Worm (Caenorhabditis elegans): ENCODE measurements around the gene lgc-14.
A peak's percentile ranks its signal among the peaks of the same experiment; 100 is the strongest.

Gene lgc-14

DNA sequence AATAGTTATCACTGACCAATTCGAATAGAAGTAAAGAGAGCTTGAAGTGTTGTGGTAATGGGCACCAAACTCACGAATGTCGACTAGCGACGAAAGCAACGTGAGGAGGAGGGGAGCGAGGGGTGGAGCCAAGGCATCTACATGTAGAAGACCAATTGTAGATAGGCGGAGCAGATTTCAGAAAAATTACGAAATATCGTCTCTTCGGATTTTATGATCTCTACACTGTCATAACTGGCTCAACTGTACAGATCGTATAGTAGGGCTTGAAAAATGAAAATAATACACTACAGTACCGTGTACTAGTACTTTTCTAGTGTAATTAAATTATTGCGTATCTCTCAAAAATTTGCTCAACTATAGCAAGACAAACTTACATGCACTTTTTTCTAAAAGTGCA, 18.3 kb upstream of the lgc-14 start, which contains the start of gene W03G11.4:
Gene W03G11.4, minus strand, starts transcription at position 101 of the 400 bp plus-strand sequence.
- TF ChIP-seq jun-1 (tag; optimal IDR thresholded peaks at IDR 0.05) (no peak), unc-62 (GFP tag; optimal IDR thresholded peaks at IDR 0.05 in 1 of 2) (peak in 1 of 2 experiments; percentile 83), unc-62 (tag; optimal IDR thresholded peaks at IDR 0.05) (no peak)

DNA sequence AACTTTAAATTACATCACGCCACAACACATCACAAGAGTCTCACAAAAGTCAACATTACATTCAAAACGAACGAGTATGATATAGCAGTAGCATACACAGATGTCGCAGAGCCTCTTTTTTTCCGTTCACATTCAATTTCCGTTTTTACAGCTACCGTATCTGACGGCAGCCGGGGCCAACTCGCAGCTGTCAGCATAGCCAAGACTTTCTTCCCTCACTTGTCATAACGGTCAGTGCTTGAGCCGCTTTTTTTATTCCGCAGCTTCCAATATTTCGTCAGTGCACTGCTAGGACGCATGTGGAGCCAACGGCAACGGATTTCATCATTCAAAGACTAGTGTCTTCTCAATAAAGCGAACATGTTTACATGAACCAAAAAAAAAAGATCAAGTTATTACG, 17.3 kb upstream of the lgc-14 start:
- no peak for TF ChIP-seq ceh-44 (GFP tag; IDR thresholded peaks at IDR 0.05)
- TF ChIP-seq unc-62 (GFP tag; optimal IDR thresholded peaks at IDR 0.05 in 1 of 2) = peak in 1 of 2 experiments; percentile 93
- TF ChIP-seq unc-62 (tag; optimal IDR thresholded peaks at IDR 0.05) = no peak

DNA sequence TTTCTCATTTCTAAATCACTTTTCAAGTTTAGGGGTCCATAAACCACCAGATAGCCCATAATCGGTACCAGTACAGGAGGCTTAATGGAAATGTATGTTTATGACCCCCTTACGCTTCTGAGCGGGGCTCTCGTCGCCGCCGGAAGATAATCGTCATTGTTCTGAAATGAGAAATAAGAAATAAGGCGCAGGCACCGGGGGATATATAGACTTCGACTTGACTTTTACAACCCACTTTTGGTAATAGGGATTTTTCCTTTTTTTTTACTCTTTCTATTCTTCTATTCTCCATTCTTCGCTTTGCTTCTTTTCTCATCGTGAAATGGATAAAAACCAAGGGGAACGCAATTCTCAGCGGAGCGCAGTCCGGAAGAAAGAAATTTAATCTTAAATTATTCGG, 16.1 kb upstream of the lgc-14 start:
- TF ChIP-seq unc-62 (GFP tag; optimal IDR thresholded peaks at IDR 0.05 in 1 of 2) (peak in 1 of 2 experiments; percentile 94), unc-62 (tag; optimal IDR thresholded peaks at IDR 0.05) (no peak), aly-2 (tag; optimal IDR thresholded peaks at IDR 0.05) (no peak)

DNA sequence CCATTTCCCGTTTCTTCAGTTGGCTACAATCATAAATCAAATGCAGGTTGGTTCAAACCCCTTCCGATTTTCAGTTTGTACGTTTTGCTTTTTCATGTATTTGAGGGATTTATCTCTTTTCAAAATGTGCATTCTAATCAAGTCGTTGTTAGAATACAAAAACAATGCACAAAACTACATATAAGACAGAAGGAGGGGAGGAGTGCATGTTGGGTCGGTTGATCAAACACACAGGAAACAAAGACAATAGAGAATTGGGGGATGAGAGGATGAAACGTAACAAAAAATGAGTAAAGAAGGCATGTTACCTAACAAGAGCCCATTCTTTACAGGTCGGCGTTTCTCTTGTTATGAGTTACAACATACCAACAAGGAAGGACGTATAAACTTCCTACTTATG, 13.3 kb upstream of the lgc-14 start:
- TF ChIP-seq zfp-2 (tag; optimal IDR thresholded peaks at IDR 0.05) (no peak), ceh-82 (tag; optimal IDR thresholded peaks at IDR 0.05) (no peak), unc-62 (GFP tag; optimal IDR thresholded peaks at IDR 0.05 in 1 of 2) (peak in 1 of 2 experiments; percentile 15), unc-62 (tag; optimal IDR thresholded peaks at IDR 0.05) (no peak), tra-1 (GFP tag; IDR thresholded peaks at IDR 0.05) (no peak), spr-3 (GFP tag; optimal IDR thresholded peaks at IDR 0.05) (no peak), snpc-4 (tag; optimal IDR thresholded peaks at IDR 0.05) (no peak), aha-1 (tag) (peak; percentile 90), mdl-1 (tag; optimal IDR thresholded peaks at IDR 0.05) (no peak), daf-19 (GFP tag; conservative IDR thresholded peaks at IDR 0.05) (no peak), nhr-76 (tag; optimal IDR thresholded peaks at IDR 0.05) (no peak)

DNA sequence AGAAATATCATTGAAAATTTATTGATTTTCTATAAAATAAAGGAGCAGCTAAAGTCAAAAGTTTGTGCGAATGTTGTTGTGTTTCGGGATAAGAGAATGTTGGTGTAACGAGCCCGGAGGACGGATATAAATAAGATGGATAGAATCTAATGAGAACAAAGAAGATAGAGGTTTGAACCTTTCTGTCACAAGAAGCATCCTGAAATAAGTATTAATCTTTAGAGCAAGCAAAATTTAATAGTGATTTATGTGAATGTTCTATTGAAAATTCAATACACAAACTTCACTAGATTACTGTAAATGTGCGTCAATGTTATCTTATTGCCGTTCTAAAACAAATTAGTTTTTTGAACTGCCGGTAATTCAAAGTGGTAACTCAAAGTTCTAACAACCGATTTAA, 7.6 kb upstream of the lgc-14 start, which contains the start of gene W03G11.3:
Gene W03G11.3, minus strand, starts transcription at position 101 of the 400 bp plus-strand sequence.
- TF ChIP-seq aha-1 (tag) = peak; percentile 49
- no peak for TF ChIP-seq ceh-28 (tag; optimal IDR thresholded peaks at IDR 0.05)

DNA sequence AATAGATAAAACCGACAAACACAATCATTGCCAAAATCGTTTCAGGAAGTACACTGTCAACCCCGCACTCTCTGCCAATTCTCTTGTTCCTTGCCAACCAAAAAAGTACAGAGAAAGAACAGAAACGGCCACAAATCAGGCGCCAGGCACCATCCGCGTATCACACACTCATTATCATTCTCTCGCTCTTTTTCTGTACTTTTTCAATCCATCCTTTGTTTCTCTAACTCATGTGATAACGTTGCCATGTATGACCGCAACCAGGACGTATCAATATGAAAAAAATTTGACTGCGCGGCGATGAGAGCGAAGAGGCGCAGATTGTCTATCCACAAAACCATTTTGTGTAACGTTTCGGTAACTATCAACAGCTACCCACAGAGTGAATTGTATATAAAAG, 6.7 kb upstream of the lgc-14 start, which contains the start of gene col-181:
Gene col-181, plus strand, starts transcription at position 301 of the 400 bp plus-strand sequence.
- no peak for TF ChIP-seq snpc-4 (tag; optimal IDR thresholded peaks at IDR 0.05)
- TF ChIP-seq zip-11 (GFP tag; IDR thresholded peaks at IDR 0.05) = no peak
- TF ChIP-seq ceh-82 (tag; optimal IDR thresholded peaks at IDR 0.05) = no peak
- peak; percentile 89 for TF ChIP-seq aha-1 (tag)
- TF ChIP-seq lir-3 (tag; optimal IDR thresholded peaks at IDR 0.05) = no peak
- peak; percentile 61 for TF ChIP-seq hlh-11 (tag; optimal IDR thresholded peaks at IDR 0.05)
- no peak for TF ChIP-seq zag-1 (tag; optimal IDR thresholded peaks at IDR 0.05)
- TF ChIP-seq cey-2 (tag; optimal IDR thresholded peaks at IDR 0.05; ENCODE audit: borderline replicate concordance, insufficient read depth) = no peak
- TF ChIP-seq nhr-48 (tag; optimal IDR thresholded peaks at IDR 0.05) = peak; percentile 21

DNA sequence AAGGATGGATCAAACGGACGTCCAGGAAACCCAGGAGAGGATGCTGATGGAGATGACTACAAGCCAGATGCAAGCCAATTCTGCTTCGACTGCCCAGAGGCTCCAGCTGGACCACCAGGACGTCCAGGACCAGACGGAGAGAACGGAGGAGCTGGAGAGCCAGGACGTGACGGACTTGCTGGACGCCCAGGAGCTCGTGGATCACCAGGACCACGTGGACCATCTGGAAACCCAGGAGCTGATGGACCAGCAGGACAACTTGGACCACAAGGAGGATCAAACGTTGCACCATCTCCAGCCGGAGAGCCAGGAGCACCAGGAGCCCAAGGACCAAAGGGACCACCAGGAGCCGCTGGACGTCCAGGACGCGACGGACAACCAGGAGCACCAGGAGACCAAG, 5.9 kb upstream of the lgc-14 start:
- TF ChIP-seq unc-62 (GFP tag; optimal IDR thresholded peaks at IDR 0.05 in 1 of 2) (no peak), unc-62 (tag; optimal IDR thresholded peaks at IDR 0.05) (no peak), mdt-29 (GFP tag; IDR thresholded peaks at IDR 0.05) (no peak), unc-39 (tag; optimal IDR thresholded peaks at IDR 0.05) (no peak), daf-19 (GFP tag; conservative IDR thresholded peaks at IDR 0.05) (no peak), madf-5 (GFP tag; IDR thresholded peaks at IDR 0.05) (no peak), set-16 (GFP tag; IDR thresholded peaks at IDR 0.05) (peak; percentile 95), nhr-77 (tag; optimal IDR thresholded peaks at IDR 0.05) (no peak)

DNA sequence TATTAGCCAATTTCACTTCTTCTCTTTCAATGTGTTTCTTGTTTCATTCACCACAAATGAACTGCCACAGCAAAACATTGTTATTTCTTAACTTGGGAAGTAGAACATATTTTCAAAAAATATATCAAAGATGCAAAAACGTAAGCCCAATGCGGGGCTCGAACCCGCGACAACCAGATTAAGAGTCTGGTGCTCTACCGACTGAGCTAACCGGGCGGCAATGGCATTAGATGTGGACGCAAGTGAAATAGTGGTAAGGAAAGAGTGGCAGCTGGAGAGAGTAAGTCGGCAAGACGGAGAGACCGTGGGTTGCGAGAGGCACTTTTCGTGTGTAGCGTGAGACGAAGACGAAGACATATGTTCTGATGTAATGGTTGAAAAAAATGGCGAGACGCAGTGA, 5.3 kb upstream of the lgc-14 start:
- TF ChIP-seq saeg-2 (GFP tag; IDR thresholded peaks at IDR 0.05) (peak; percentile 72; the same call in 1 of the 2 replicates), ZK337.2 (GFP tag; IDR thresholded peaks at IDR 0.05) (peak; percentile 80), fos-1 (tag; optimal IDR thresholded peaks at IDR 0.05) (no peak), F10B5.3 (tag; optimal IDR thresholded peaks at IDR 0.05) (peak; percentile 82), gei-8 (GFP tag; optimal IDR thresholded peaks at IDR 0.05) (peak; percentile 83), pqm-1 (tag; optimal IDR thresholded peaks at IDR 0.05) (no peak), lir-3 (tag; optimal IDR thresholded peaks at IDR 0.05) (peak; percentile 82), tra-1 (GFP tag; IDR thresholded peaks at IDR 0.05) (peak; percentile 93), pha-4 (GFP tag; IDR thresholded peaks at IDR 0.05) (peak; percentile 95), pha-4 (tag; optimal IDR thresholded peaks at IDR 0.05) (no peak), dpl-1 (GFP tag; optimal IDR thresholded peaks at IDR 0.05) (no peak), duxl-1 (tag; optimal IDR thresholded peaks at IDR 0.05; ENCODE audit: poor library complexity) (peak; percentile 90), zag-1 (tag; optimal IDR thresholded peaks at IDR 0.05) (peak; percentile 46), jun-1 (tag; optimal IDR thresholded peaks at IDR 0.05) (peak; percentile 73), nhr-6 (tag; optimal IDR thresholded peaks at IDR 0.05) (peak; percentile 59), unc-130 (GFP tag; optimal IDR thresholded peaks at IDR 0.05) (peak; percentile 69)

All from whole organism, L4 larva.